Fruit fly (Drosophila melanogaster) whole organism, embryonic: Measurements from ENCODE around the gene CG10809.

Source experiments
- Abd-B ChIP-seq: fragments of 200-800 bp; sonication (Bioruptor generic); optimal IDR thresholded peaks from 2 replicates; lab custom pipeline; 2018; ENCODE audit warnings: missing biosample characterization, mild to moderate bottlenecking, missing genetic modification characterization, moderate library complexity
- Asciz ChIP-seq: fragments of 200-800 bp; sonication (Bioruptor generic); optimal IDR thresholded peaks from 2 replicates; lab custom pipeline; 2017; ENCODE audit warnings: missing biosample characterization, mild to moderate bottlenecking, missing genetic modification characterization, missing genetic modification reagents
- CG11723 ChIP-seq: fragments of 200-800 bp; sonication (Bioruptor generic); optimal IDR thresholded peaks from 2 replicates; lab custom pipeline; 2017; ENCODE audit warnings: missing biosample characterization, mild to moderate bottlenecking, missing genetic modification characterization
- CG12299 ChIP-seq: fragments of 200-800 bp; sonication (Bioruptor generic); optimal IDR thresholded peaks from 2 replicates; lab custom pipeline; 2018; ENCODE audit warnings: missing biosample characterization, mild to moderate bottlenecking, missing genetic modification characterization
- CG15601 ChIP-seq: fragments of 200-800 bp; sonication (Bioruptor generic); optimal IDR thresholded peaks from 3 replicates; lab custom pipeline; 2019; ENCODE audit warnings: missing biosample characterization, mild to moderate bottlenecking, missing genetic modification characterization, moderate library complexity
- CG16813 ChIP-seq: fragments of 200-800 bp; sonication (Bioruptor generic); IDR thresholded peaks from 3 replicates; pipeline ENCODE4 v1.3.6; 2022; ENCODE audit warnings: missing biosample characterization, missing genetic modification characterization; ENCODE audit not compliant: partially characterized antibody
- CG17568 ChIP-seq: fragments of 200-800 bp; sonication (Bioruptor generic); optimal IDR thresholded peaks from 2 replicates; lab custom pipeline; 2018; ENCODE audit warnings: missing biosample characterization, mild to moderate bottlenecking, missing genetic modification characterization, moderate library complexity
- CG18262 ChIP-seq: fragments of 200-800 bp; optimal IDR thresholded peaks from 3 replicates; lab custom pipeline; 2019; ENCODE audit warnings: missing biosample characterization, mild to moderate bottlenecking, missing genetic modification characterization, moderate library complexity
- CG2120 ChIP-seq: fragments of 200-800 bp; sonication (Bioruptor generic); optimal IDR thresholded peaks from 3 replicates; lab custom pipeline; 2016; ENCODE audit warnings: missing biosample characterization, missing genetic modification characterization
- CG2129 ChIP-seq: fragments of 200-800 bp; sonication (Bioruptor generic); IDR thresholded peaks from 2 replicates; pipeline ENCODE4 v1.3.6; 2022; ENCODE audit warnings: missing biosample characterization, missing genetic modification characterization; ENCODE audit not compliant: partially characterized antibody
- CG30020 ChIP-seq: fragments of 200-800 bp; optimal IDR thresholded peaks from 2 replicates; lab custom pipeline; 2019; ENCODE audit warnings: missing biosample characterization, mild to moderate bottlenecking, missing genetic modification characterization, moderate library complexity
- CG30403 ChIP-seq: fragments of 200-800 bp; sonication (Bioruptor generic); optimal IDR thresholded peaks from 3 replicates; lab custom pipeline; 2016; ENCODE audit warnings: missing biosample characterization, missing genetic modification characterization
- CG3838 ChIP-seq: fragments of 200-800 bp; sonication (Bioruptor generic); optimal IDR thresholded peaks from 3 replicates; lab custom pipeline; 2016; ENCODE audit warnings: missing biosample characterization, missing genetic modification characterization
- CG6175 ChIP-seq: fragments of 200-800 bp; sonication (Bioruptor generic); IDR thresholded peaks from 3 replicates; pipeline ENCODE4 v1.3.6; 2022; ENCODE audit warnings: missing biosample characterization, missing genetic modification characterization
- CG7963 ChIP-seq: fragments of 200-800 bp; sonication (Bioruptor generic); IDR thresholded peaks from 3 replicates; pipeline ENCODE4 v1.3.6; 2022; ENCODE audit warnings: missing biosample characterization, missing genetic modification characterization; ENCODE audit not compliant: partially characterized antibody
- CG9215 ChIP-seq: fragments of 200-800 bp; sonication (Bioruptor generic); IDR thresholded peaks from 2 replicates; pipeline ENCODE4 v1.3.6; 2022; ENCODE audit warnings: missing biosample characterization, missing genetic modification characterization
- CG9609 ChIP-seq: fragments of 200-800 bp; sonication (Bioruptor generic); optimal IDR thresholded peaks from 3 replicates; lab custom pipeline; 2016; ENCODE audit warnings: missing biosample characterization, missing genetic modification characterization
- Dfd ChIP-seq, 2 experiments: fragments of >200 bp; optimal IDR thresholded peaks; 2 replicates each; lab custom pipeline; 2017; ENCODE audit warnings: missing biosample characterization in 2 of 2, missing genetic modification characterization in 2 of 2
- Elba2 ChIP-seq: fragments of 200-800 bp; sonication (Bioruptor generic); optimal IDR thresholded peaks from 3 replicates; lab custom pipeline; 2016; ENCODE audit warnings: missing biosample characterization, missing genetic modification characterization
- Ets65A ChIP-seq: fragments of 200-800 bp; sonication (Bioruptor generic); peaks from one replicate; lab custom pipeline; 2016; ENCODE audit warnings: missing biosample characterization, missing genetic modification characterization
- HLHmδ ChIP-seq: fragments of 200-800 bp; sonication (Bioruptor generic); optimal IDR thresholded peaks from 2 replicates; lab custom pipeline; 2018; ENCODE audit warnings: missing biosample characterization, mild to moderate bottlenecking, missing genetic modification characterization, moderate library complexity
- Med ChIP-seq: fragments of 200-800 bp; sonication (Bioruptor generic); peaks from one replicate; lab custom pipeline; 2016; ENCODE audit warnings: missing biosample characterization, missing genetic modification characterization, mild to moderate bottlenecking, inconsistent platforms, moderate library complexity
- Oli ChIP-seq: fragments of 200-800 bp; sonication (Bioruptor generic); optimal IDR thresholded peaks from 2 replicates; lab custom pipeline; 2018; ENCODE audit warnings: missing biosample characterization, mild to moderate bottlenecking, missing genetic modification characterization, moderate library complexity
- Optix ChIP-seq: fragments of 200-800 bp; sonication (Bioruptor generic); IDR thresholded peaks from 3 replicates; pipeline ENCODE4 v1.3.6; 2022; ENCODE audit warnings: missing biosample characterization, missing genetic modification characterization
- Poxn ChIP-seq: fragments of 200-800 bp; sonication (Bioruptor generic); IDR thresholded peaks from 2 replicates; pipeline ENCODE4 v1.3.6; 2022; ENCODE audit warnings: missing biosample characterization, missing genetic modification characterization
- Sry-δ ChIP-seq: fragments of 200-800 bp; sonication (Bioruptor generic); optimal IDR thresholded peaks from 2 replicates; lab custom pipeline; 2016; ENCODE audit warnings: missing biosample characterization, missing genetic modification characterization
- Stat92E ChIP-seq, 3 experiments: fragments of >200 bp in 2 of 3; fragments of 200-800 bp in 1 of 3; sonication (Bioruptor generic) in 1 of 3; optimal IDR thresholded peaks; 2 replicates each; lab custom pipeline; 2017 to 2019; ENCODE audit warnings: missing biosample characterization in 3 of 3, missing genetic modification characterization in 3 of 3, mild to moderate bottlenecking in 1 of 3, moderate library complexity in 1 of 3
- cg ChIP-seq: fragments of 200-800 bp; sonication (Bioruptor generic); optimal IDR thresholded peaks from 3 replicates; lab custom pipeline; 2019; ENCODE audit warnings: missing biosample characterization, mild to moderate bottlenecking, missing genetic modification characterization, moderate library complexity
- chinmo ChIP-seq: fragments of 200-800 bp; sonication (Bioruptor generic); IDR thresholded peaks from 4 replicates; pipeline ENCODE4 v1.3.6; 2022; ENCODE audit warnings: missing biosample characterization, missing genetic modification characterization; ENCODE audit not compliant: partially characterized antibody
- dan ChIP-seq: fragments of 200-800 bp; sonication (Bioruptor generic); IDR thresholded peaks from 2 replicates; pipeline ENCODE4 v1.3.6; 2022; ENCODE audit warnings: missing biosample characterization, missing genetic modification characterization
- dati ChIP-seq: fragments of 200-800 bp; sonication (Bioruptor generic); IDR thresholded peaks from 2 replicates; pipeline ENCODE4 v1.3.6; 2022; ENCODE audit warnings: missing biosample characterization, missing genetic modification characterization
- dmrt11E ChIP-seq: fragments of 200-800 bp; sonication (Bioruptor generic); optimal IDR thresholded peaks from 3 replicates; lab custom pipeline; 2018; ENCODE audit warnings: missing biosample characterization, mild to moderate bottlenecking, missing genetic modification characterization, moderate library complexity
- fd96Cb ChIP-seq: fragments of 200-800 bp; sonication (Bioruptor generic); optimal IDR thresholded peaks from 2 replicates; lab custom pipeline; 2018; ENCODE audit warnings: missing biosample characterization, mild to moderate bottlenecking, missing genetic modification characterization, moderate library complexity
- hbn ChIP-seq: fragments of 200-800 bp; sonication (Bioruptor generic); IDR thresholded peaks from 2 replicates; pipeline ENCODE4 v1.3.6; 2022; ENCODE audit warnings: missing biosample characterization, missing genetic modification characterization; ENCODE audit not compliant: partially characterized antibody
- her ChIP-seq: fragments of 200-800 bp; sonication (Bioruptor generic); optimal IDR thresholded peaks from 2 replicates; lab custom pipeline; 2016; ENCODE audit warnings: missing biosample characterization, missing genetic modification characterization
- hth ChIP-seq: fragments of >200 bp; optimal IDR thresholded peaks from 2 replicates; lab custom pipeline; 2017; ENCODE audit warnings: inconsistent platforms
- jing ChIP-seq: fragments of 200-800 bp; sonication (Bioruptor generic); optimal IDR thresholded peaks from 2 replicates; lab custom pipeline; 2018; ENCODE audit warnings: missing biosample characterization, mild to moderate bottlenecking, missing genetic modification characterization
- lab ChIP-seq: fragments of 200-800 bp; sonication (Bioruptor generic); optimal IDR thresholded peaks from 3 replicates; lab custom pipeline; 2017; ENCODE audit warnings: missing biosample characterization, missing genetic modification characterization, mild to moderate bottlenecking, moderate library complexity, missing genetic modification reagents
- mam ChIP-seq: fragments of 200-800 bp; sonication (Bioruptor generic); optimal IDR thresholded peaks from 3 replicates; lab custom pipeline; 2016; ENCODE audit warnings: missing biosample characterization, missing genetic modification characterization
- mirr ChIP-seq: fragments of 200-800 bp; sonication (Bioruptor generic); optimal IDR thresholded peaks from 3 replicates; lab custom pipeline; 2018; ENCODE audit warnings: missing biosample characterization, mild to moderate bottlenecking, missing genetic modification characterization
- nau ChIP-seq: fragments of 200-800 bp; sonication (Bioruptor generic); optimal IDR thresholded peaks from 3 replicates; lab custom pipeline; 2017; ENCODE audit warnings: missing biosample characterization, mild to moderate bottlenecking, missing genetic modification characterization, missing genetic modification reagents
- nmo ChIP-seq: fragments of 200-800 bp; sonication (Bioruptor generic); optimal IDR thresholded peaks from 2 replicates; lab custom pipeline; 2018; ENCODE audit warnings: missing biosample characterization, mild to moderate bottlenecking, missing genetic modification characterization, moderate library complexity
- peb ChIP-seq: fragments of 200-800 bp; sonication (Bioruptor generic); IDR thresholded peaks from 2 replicates; pipeline ENCODE4 v1.3.6; 2022; ENCODE audit warnings: missing biosample characterization, missing genetic modification characterization
- phol ChIP-seq: fragments of 200-800 bp; sonication (Bioruptor generic); optimal IDR thresholded peaks from 3 replicates; lab custom pipeline; 2018; ENCODE audit warnings: missing biosample characterization, mild to moderate bottlenecking, missing genetic modification characterization, moderate library complexity
- pnt ChIP-seq: fragments of 200-800 bp; sonication (Bioruptor generic); optimal IDR thresholded peaks from 3 replicates; lab custom pipeline; 2016; ENCODE audit warnings: missing biosample characterization, missing genetic modification characterization
- sens-2 ChIP-seq: fragments of 200-800 bp; sonication (Bioruptor generic); IDR thresholded peaks from 2 replicates; pipeline ENCODE4 v1.3.6; 2022; ENCODE audit warnings: missing biosample characterization, missing genetic modification characterization
- shn ChIP-seq: fragments of 200-800 bp; sonication (Bioruptor generic); optimal IDR thresholded peaks from 3 replicates; lab custom pipeline; 2016; ENCODE audit warnings: missing biosample characterization, missing genetic modification characterization
- tin ChIP-seq: fragments of 200-800 bp; sonication (Bioruptor generic); optimal IDR thresholded peaks from 3 replicates; lab custom pipeline; 2016; ENCODE audit warnings: missing biosample characterization, missing genetic modification characterization
- zf30C ChIP-seq: fragments of 200-800 bp; sonication (Bioruptor generic); optimal IDR thresholded peaks from 3 replicates; lab custom pipeline; 2018; ENCODE audit warnings: missing biosample characterization, mild to moderate bottlenecking, missing genetic modification characterization
- zfh2 ChIP-seq: fragments of 200-800 bp; sonication (Bioruptor generic); optimal IDR thresholded peaks from 2 replicates; lab custom pipeline; 2016; ENCODE audit warnings: missing biosample characterization, missing genetic modification characterization

Gene CG10809

DNA sequence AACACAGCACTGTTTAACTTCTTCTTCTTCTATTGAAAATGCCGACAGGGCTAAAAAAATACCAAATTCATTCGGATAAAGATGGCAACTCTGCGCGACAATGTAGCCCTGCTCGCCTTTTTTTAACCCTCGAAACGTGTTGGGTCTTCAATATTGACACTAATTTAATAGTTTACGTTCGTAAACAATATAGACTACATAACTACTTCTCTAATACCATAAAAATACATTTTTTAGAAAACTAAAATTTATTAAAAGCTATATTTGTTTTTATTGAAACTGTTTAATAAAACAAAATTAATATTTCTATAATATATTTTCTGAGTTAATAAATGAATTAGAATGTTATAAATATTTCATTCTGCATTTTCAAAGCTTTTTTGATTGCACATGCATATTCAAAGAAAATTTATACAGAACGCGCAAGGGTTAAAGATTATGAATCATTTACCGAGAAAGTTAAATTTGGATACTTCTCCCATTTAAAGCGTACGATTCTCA, 29.0 kb upstream of the CG10809 start, which contains the start of the genes Taf2 and CalpB (continued):
- TF ChIP-seq CG9609 (peak; percentile 29), CG7963 (no peak), nmo (peak; percentile 95), Poxn (GFP tag; lab: Robert Waterston, UW) (no peak), Asciz (GFP tag; lab: Kevin White, UChicago) (peak; percentile 74), peb (GFP tag; lab: Robert Waterston, UW) (peak; percentile 34; the same call in 1 of the 2 replicates), lab (GFP tag; lab: Kevin White, UChicago) (peak; percentile 84), HLHmδ (no peak), Optix (0 out of 3 replicates have a peak, but pooled peaks have one; percentile 28), dmrt11E (tag; lab: Kevin White, UChicago) (peak; percentile 82), Med (GFP tag; lab: Kevin White, UChicago) (peak; percentile 84), jing (no peak), mam (GFP tag; lab: Kevin White, UChicago) (peak; percentile 36), dan (GFP tag; lab: Robert Waterston, UW) (no peak), CG15601 (peak; percentile 84), pnt (GFP tag; lab: Kevin White, UChicago) (no peak), tin (GFP tag; lab: Kevin White, UChicago) (peak; percentile 79), phol (tag; lab: Kevin White, UChicago) (peak; percentile 95), hth (lab: Kevin White, UChicago) (no peak), Ets65A (GFP tag; lab: Kevin White, UChicago) (peak; percentile 54), mirr (no peak), CG30403 (GFP tag; lab: Kevin White, UChicago) (peak; percentile 92), Stat92E (GFP tag; optimal IDR thresholded peaks at IDR 0.05; lab: Kevin White, UChicago) (peak in 1 of 3 experiments; percentile 79), Dfd (GFP tag; optimal IDR thresholded peaks at IDR 0.05; lab: Kevin White, UChicago) (no peak), zf30C (GFP tag; lab: Kevin White, UChicago) (no peak), Sry-δ (GFP tag; lab: Kevin White, UChicago) (peak; percentile 46), shn (peak; percentile 54), CG12299 (tag; lab: Kevin White, UChicago) (peak; percentile 78), CG16813 (GFP tag; lab: Robert Waterston, UW) (no peak; the same call in 2 of the 3 replicates), CG2120 (peak; percentile 82), CG30020 (tag; lab: Kevin White, UChicago) (peak; percentile 79), zfh2 (GFP tag; lab: Kevin White, UChicago) (peak; percentile 60), Oli (tag; lab: Kevin White, UChicago) (peak; percentile 73), CG9215 (peak; percentile 83), nau (GFP tag; lab: Kevin White, UChicago) (no peak), CG6175 (GFP tag; lab: Robert Waterston, UW) (0 out of 3 replicates have a peak, but pooled peaks have one; percentile 40), CG17568 (GFP tag; lab: Kevin White, UChicago) (no peak), Abd-B (GFP tag; lab: Kevin White, UChicago) (peak; percentile 88), fd96Cb (tag; lab: Kevin White, UChicago) (peak; percentile 93), sens-2 (GFP tag; lab: Robert Waterston, UW) (no peak), chinmo (GFP tag; lab: Robert Waterston, UW) (no peak), dati (GFP tag; lab: Robert Waterston, UW) (no peak), hbn (GFP tag; lab: Robert Waterston, UW) (no peak), CG18262 (peak; percentile 97), Elba2 (GFP tag; lab: Kevin White, UChicago) (no peak), CG11723 (GFP tag; lab: Kevin White, UChicago) (peak; percentile 5), CG3838 (GFP tag; lab: Kevin White, UChicago) (peak; percentile 34), cg (GFP tag; lab: Kevin White, UChicago) (no peak), her (GFP tag; lab: Kevin White, UChicago) (no peak), CG2129 (GFP tag; lab: Robert Waterston, UW) (no peak)
